Worm (Caenorhabditis elegans): ENCODE data around the gene H06A10.1.

- TF ChIP-seq syd-9 (tag; optimal IDR thresholded peaks at IDR 0.05), result no peak
- no peak for TF ChIP-seq K09A11.1 (tag; optimal IDR thresholded peaks at IDR 0.05; ENCODE audit: insufficient read depth)
- TF ChIP-seq hlh-8 (tag; optimal IDR thresholded peaks at IDR 0.05), result no peak
- TF ChIP-seq ama-1 (optimal IDR thresholded peaks at IDR 0.05), result no peak
- no peak for TF ChIP-seq K02D7.2 (tag; optimal IDR thresholded peaks at IDR 0.05)
- TF ChIP-seq pqm-1 (tag; optimal IDR thresholded peaks at IDR 0.05), result no peak
- TF ChIP-seq tbx-2 (tag; optimal IDR thresholded peaks at IDR 0.05), result no peak
- no peak for TF ChIP-seq ref-2 (tag; optimal IDR thresholded peaks at IDR 0.05)
These were observed 7.4 kb upstream of the H06A10.1 start for ce11 chrX:13499923-13500322.

Data from whole organism, late embryonic.